Fruit fly (Drosophila melanogaster) whole organism, embryonic: Measurements from ENCODE around the gene drl.

Experiments used
- Aef1 ChIP-seq: fragments of 200-800 bp; sonication (Bioruptor generic); IDR thresholded peaks from 3 replicates; pipeline ENCODE4 v1.3.6; 2022; ENCODE audit warnings: missing biosample characterization, missing genetic modification characterization
- CG11398 ChIP-seq: fragments of 200-800 bp; sonication (Bioruptor generic); optimal IDR thresholded peaks from 2 replicates; lab custom pipeline; 2016; ENCODE audit warnings: missing biosample characterization, missing genetic modification characterization
- CG11560 ChIP-seq: fragments of 200-800 bp; sonication (Bioruptor generic); IDR thresholded peaks from 3 replicates; pipeline ENCODE4 v1.3.6; 2022; ENCODE audit warnings: missing biosample characterization, missing genetic modification characterization
- CG12299 ChIP-seq: fragments of 200-800 bp; sonication (Bioruptor generic); optimal IDR thresholded peaks from 2 replicates; lab custom pipeline; 2018; ENCODE audit warnings: missing biosample characterization, mild to moderate bottlenecking, missing genetic modification characterization
- CG13123 ChIP-seq: fragments of 200-800 bp; sonication (Bioruptor generic); optimal IDR thresholded peaks from 2 replicates; lab custom pipeline; 2016; ENCODE audit warnings: missing biosample characterization, missing genetic modification characterization
- CG13424 ChIP-seq: fragments of 200-800 bp; sonication (Bioruptor generic); optimal IDR thresholded peaks from 2 replicates; lab custom pipeline; 2019; ENCODE audit warnings: missing biosample characterization, mild to moderate bottlenecking, missing genetic modification characterization, moderate library complexity
- CG17328 ChIP-seq: fragments of 200-800 bp; sonication (Bioruptor generic); IDR thresholded peaks from 2 replicates; pipeline ENCODE4 v1.3.6; 2022; ENCODE audit warnings: missing biosample characterization, missing genetic modification characterization
- CG17829 ChIP-seq: fragments of 200-800 bp; optimal IDR thresholded peaks from 2 replicates; lab custom pipeline; 2019; ENCODE audit warnings: missing biosample characterization, mild to moderate bottlenecking, missing genetic modification characterization, moderate library complexity
- CG3163 ChIP-seq: fragments of 200-800 bp; sonication (Bioruptor generic); optimal IDR thresholded peaks from 3 replicates; lab custom pipeline; 2016; ENCODE audit warnings: missing biosample characterization, missing genetic modification characterization
- CG33557 ChIP-seq: fragments of 200-800 bp; sonication (Bioruptor generic); optimal IDR thresholded peaks from 2 replicates; lab custom pipeline; 2019; ENCODE audit warnings: missing biosample characterization, mild to moderate bottlenecking, missing genetic modification characterization, moderate library complexity
- CG4328 ChIP-seq: fragments of 200-800 bp; sonication (Bioruptor generic); optimal IDR thresholded peaks from 3 replicates; lab custom pipeline; 2017; ENCODE audit warnings: missing biosample characterization, missing genetic modification reagents, missing genetic modification characterization
- CG4404 ChIP-seq: fragments of 200-800 bp; sonication (Bioruptor generic); IDR thresholded peaks from 2 replicates; pipeline ENCODE4 v1.3.6; 2022; ENCODE audit warnings: missing biosample characterization, missing genetic modification characterization
- CG6175 ChIP-seq: fragments of 200-800 bp; sonication (Bioruptor generic); IDR thresholded peaks from 3 replicates; pipeline ENCODE4 v1.3.6; 2022; ENCODE audit warnings: missing biosample characterization, missing genetic modification characterization
- CG6765 ChIP-seq: fragments of 200-800 bp; sonication (Bioruptor generic); optimal IDR thresholded peaks from 3 replicates; lab custom pipeline; 2017; ENCODE audit warnings: missing biosample characterization, mild to moderate bottlenecking, missing genetic modification characterization
- CG7271 ChIP-seq: fragments of 200-800 bp; sonication (Bioruptor generic); optimal IDR thresholded peaks from 2 replicates; lab custom pipeline; 2018; ENCODE audit warnings: missing biosample characterization, mild to moderate bottlenecking, missing genetic modification characterization, moderate library complexity
- CG7372 ChIP-seq: fragments of 200-800 bp; sonication (Bioruptor generic); IDR thresholded peaks from 2 replicates; pipeline ENCODE4 v1.3.6; 2022; ENCODE audit warnings: missing biosample characterization, missing genetic modification characterization
- CG8765 ChIP-seq: fragments of 200-800 bp; sonication (Bioruptor generic); IDR thresholded peaks from 2 replicates; pipeline ENCODE4 v1.3.6; 2022; ENCODE audit warnings: missing biosample characterization, missing genetic modification characterization
- CG9727 ChIP-seq: fragments of 200-800 bp; sonication (Bioruptor generic); optimal IDR thresholded peaks from 3 replicates; lab custom pipeline; 2017; ENCODE audit warnings: missing biosample characterization, mild to moderate bottlenecking, missing genetic modification characterization
- D ChIP-seq, 2 experiments: fragments of 200-800 bp in 1 of 2; fragments of >200 bp in 1 of 2; sonication (Bioruptor generic) in 1 of 2; optimal IDR thresholded peaks; 2 replicates in 1 of 2; 3 replicates in 1 of 2; lab custom pipeline; 2017; ENCODE audit warnings: mild to moderate bottlenecking in 1 of 2, missing biosample characterization in 1 of 2, missing genetic modification characterization in 1 of 2, missing genetic modification reagents in 1 of 2
- D19A ChIP-seq: fragments of 200-800 bp; optimal IDR thresholded peaks from 3 replicates; lab custom pipeline; 2019; ENCODE audit warnings: missing biosample characterization, mild to moderate bottlenecking, missing genetic modification characterization, moderate library complexity
- Ets65A ChIP-seq: fragments of 200-800 bp; sonication (Bioruptor generic); peaks from one replicate; lab custom pipeline; 2016; ENCODE audit warnings: missing biosample characterization, missing genetic modification characterization
- Gsc ChIP-seq: fragments of 200-800 bp; sonication (Bioruptor generic); IDR thresholded peaks from 2 replicates; pipeline ENCODE4 v1.3.6; 2022; ENCODE audit warnings: missing biosample characterization, missing genetic modification characterization
- Hsf ChIP-seq: fragments of 200-800 bp; sonication (Bioruptor generic); optimal IDR thresholded peaks from 3 replicates; lab custom pipeline; 2016; ENCODE audit warnings: missing biosample characterization, missing genetic modification characterization
- Kr ChIP-seq: fragments of 200-800 bp; sonication (Bioruptor generic); optimal IDR thresholded peaks from 2 replicates; lab custom pipeline; 2017; ENCODE audit warnings: missing biosample characterization, mild to moderate bottlenecking, missing genetic modification characterization
- Lim3 ChIP-seq: fragments of 200-800 bp; sonication (Bioruptor generic); IDR thresholded peaks from 2 replicates; pipeline ENCODE4 v1.3.6; 2022; ENCODE audit warnings: missing biosample characterization, missing genetic modification characterization
- MBD-R2 ChIP-seq: fragments of 200-800 bp; sonication (Bioruptor generic); IDR thresholded peaks from 2 replicates; pipeline ENCODE4 v1.3.6; 2022; ENCODE audit warnings: missing biosample characterization, missing genetic modification characterization
- Max ChIP-seq: fragments of 200-800 bp; sonication (Bioruptor generic); optimal IDR thresholded peaks from 2 replicates; lab custom pipeline; 2016; ENCODE audit warnings: missing biosample characterization, mild to moderate bottlenecking, missing genetic modification characterization
- Oaz ChIP-seq: fragments of 200-800 bp; sonication (Bioruptor generic); IDR thresholded peaks from 2 replicates; pipeline ENCODE4 v1.3.6; 2022; ENCODE audit warnings: missing biosample characterization, missing genetic modification characterization
- Pdp1 ChIP-seq, 2 experiments: fragments of 200-800 bp; sonication (Bioruptor generic); optimal IDR thresholded peaks; 3 replicates each; lab custom pipeline; 2016; ENCODE audit warnings: missing biosample characterization in 2 of 2, missing genetic modification characterization in 2 of 2, mild to moderate bottlenecking in 1 of 2, moderate library complexity in 1 of 2
- Spps ChIP-seq: fragments of 200-800 bp; sonication (Bioruptor generic); optimal IDR thresholded peaks from 2 replicates; lab custom pipeline; 2018; ENCODE audit warnings: missing biosample characterization, mild to moderate bottlenecking, missing genetic modification characterization
- amos ChIP-seq: fragments of 200-800 bp; sonication (Bioruptor generic); IDR thresholded peaks from 2 replicates; pipeline ENCODE4 v1.3.6; 2022; ENCODE audit warnings: missing biosample characterization, missing genetic modification characterization; ENCODE audit not compliant: partially characterized antibody
- ase ChIP-seq: fragments of 200-800 bp; sonication (Bioruptor generic); IDR thresholded peaks from 3 replicates; pipeline ENCODE4 v1.3.6; 2022; ENCODE audit warnings: missing biosample characterization, missing genetic modification characterization
- bab2 ChIP-seq: fragments of 200-800 bp; sonication (Bioruptor generic); optimal IDR thresholded peaks from 2 replicates; lab custom pipeline; 2016; ENCODE audit warnings: missing biosample characterization, missing genetic modification characterization
- chm ChIP-seq: fragments of 200-800 bp; sonication (Bioruptor generic); IDR thresholded peaks from 2 replicates; pipeline ENCODE4 v1.3.6; 2022; ENCODE audit warnings: missing biosample characterization, missing genetic modification characterization
- jigr1 ChIP-seq: fragments of 200-800 bp; sonication (Bioruptor generic); IDR thresholded peaks from 3 replicates; pipeline ENCODE4 v1.3.6; 2022; ENCODE audit warnings: missing biosample characterization, missing genetic modification characterization
- kni ChIP-seq: fragments of 200-800 bp; sonication (Bioruptor generic); optimal IDR thresholded peaks from 3 replicates; lab custom pipeline; 2017; ENCODE audit warnings: mild to moderate bottlenecking, missing biosample characterization, missing genetic modification reagents, missing genetic modification characterization
- lbe ChIP-seq: fragments of 200-800 bp; sonication (Bioruptor generic); optimal IDR thresholded peaks from 2 replicates; lab custom pipeline; 2016; ENCODE audit warnings: missing biosample characterization, mild to moderate bottlenecking, missing genetic modification characterization
- lilli ChIP-seq: fragments of 200-800 bp; sonication (Bioruptor generic); optimal IDR thresholded peaks from 3 replicates; lab custom pipeline; 2016; ENCODE audit warnings: missing biosample characterization, missing genetic modification characterization
- lmd ChIP-seq: fragments of 200-800 bp; sonication (Bioruptor generic); IDR thresholded peaks from 2 replicates; pipeline ENCODE4 v1.3.6; 2022; ENCODE audit warnings: missing biosample characterization, missing genetic modification characterization
- nom ChIP-seq: fragments of 200-800 bp; sonication (Bioruptor generic); optimal IDR thresholded peaks from 2 replicates; lab custom pipeline; 2017; ENCODE audit warnings: missing biosample characterization, missing genetic modification characterization, mild to moderate bottlenecking, moderate library complexity, missing genetic modification reagents
- onecut ChIP-seq: fragments of 200-800 bp; sonication (Bioruptor generic); IDR thresholded peaks from 2 replicates; pipeline ENCODE4 v1.3.6; 2022; ENCODE audit warnings: missing biosample characterization, missing genetic modification characterization
- pfk ChIP-seq: fragments of 200-800 bp; sonication (Bioruptor generic); optimal IDR thresholded peaks from 2 replicates; lab custom pipeline; 2018; ENCODE audit warnings: missing biosample characterization, mild to moderate bottlenecking, missing genetic modification characterization, moderate library complexity
- psq ChIP-seq: fragments of 200-800 bp; sonication (Bioruptor generic); optimal IDR thresholded peaks from 2 replicates; lab custom pipeline; 2017; ENCODE audit warnings: missing biosample characterization, missing genetic modification characterization
- rib ChIP-seq: fragments of 200-800 bp; sonication (Bioruptor generic); IDR thresholded peaks from 2 replicates; pipeline ENCODE4 v1.3.6; 2022; ENCODE audit warnings: missing biosample characterization, missing genetic modification characterization
- sisA ChIP-seq: fragments of 200-800 bp; sonication (Bioruptor generic); IDR thresholded peaks from 2 replicates; pipeline ENCODE4 v1.3.6; 2022; ENCODE audit warnings: missing biosample characterization, missing genetic modification characterization
- sqz ChIP-seq: fragments of 200-800 bp; sonication (Bioruptor generic); optimal IDR thresholded peaks from 3 replicates; lab custom pipeline; 2018; ENCODE audit warnings: missing biosample characterization, mild to moderate bottlenecking, missing genetic modification characterization
- tgo ChIP-seq: fragments of 200-800 bp; sonication (Bioruptor generic); IDR thresholded peaks from 3 replicates; pipeline ENCODE4 v1.3.6; 2022; ENCODE audit warnings: missing biosample characterization, missing genetic modification characterization
- tll ChIP-seq, 2 experiments: fragments of 200-800 bp in 1 of 2; fragments of >200 bp in 1 of 2; sonication (Bioruptor generic) in 1 of 2; optimal IDR thresholded peaks; 2 replicates each; lab custom pipeline; 2017 to 2019; ENCODE audit warnings: missing biosample characterization in 2 of 2, missing genetic modification characterization in 2 of 2, mild to moderate bottlenecking in 1 of 2, moderate library complexity in 1 of 2
- tna ChIP-seq: fragments of 200-800 bp; sonication (Bioruptor generic); IDR thresholded peaks from 2 replicates; pipeline ENCODE4 v1.3.6; 2022; ENCODE audit warnings: missing biosample characterization, missing genetic modification characterization; ENCODE audit not compliant: partially characterized antibody
- vfl ChIP-seq: fragments of 200-800 bp; sonication (Bioruptor generic); optimal IDR thresholded peaks from 2 replicates; lab custom pipeline; 2016; ENCODE audit warnings: missing biosample characterization, missing genetic modification characterization
- zen ChIP-seq: fragments of 200-800 bp; sonication (Bioruptor generic); optimal IDR thresholded peaks from 3 replicates; lab custom pipeline; 2018; ENCODE audit warnings: missing biosample characterization, mild to moderate bottlenecking, missing genetic modification characterization, moderate library complexity

Gene drl

dm6 chr2L:19155937-19156736 lies 34.0 kb upstream of the drl start (continued):
- no peak for TF ChIP-seq Aef1 (GFP tag; lab: Robert Waterston, UW)
- no peak for TF ChIP-seq sqz (GFP tag; lab: Kevin White, UChicago)
- peak; percentile 49 for TF ChIP-seq D19A (tag; lab: Kevin White, UChicago)
- TF ChIP-seq psq (GFP tag; lab: Kevin White, UChicago): no peak
- TF ChIP-seq lmd: no peak
- no peak for TF ChIP-seq lbe
- TF ChIP-seq amos: no peak
- peak; percentile 28 for TF ChIP-seq zen (tag; lab: Kevin White, UChicago)
- TF ChIP-seq CG4328 (GFP tag; lab: Kevin White, UChicago): no peak
- TF ChIP-seq CG12299 (tag; lab: Kevin White, UChicago): no peak
- TF ChIP-seq Hsf (GFP tag; lab: Kevin White, UChicago): no peak
- TF ChIP-seq CG6765: no peak
- TF ChIP-seq CG9727 (GFP tag; lab: Kevin White, UChicago): peak; percentile 32
- no peak for TF ChIP-seq ase
- TF ChIP-seq CG17328 (GFP tag; lab: Robert Waterston, UW): no peak
- no peak for TF ChIP-seq CG33557 (GFP tag; lab: Kevin White, UChicago)
- no peak for TF ChIP-seq vfl (GFP tag; lab: Kevin White, UChicago)
- no peak for TF ChIP-seq CG3163
- TF ChIP-seq tll (GFP tag; optimal IDR thresholded peaks at IDR 0.05; lab: Kevin White, UChicago): peak in 1 of 2 experiments; percentile 31
- no peak for TF ChIP-seq Lim3 (GFP tag; lab: Robert Waterston, UW)
- no peak for TF ChIP-seq chm (GFP tag; lab: Robert Waterston, UW)
- no peak for TF ChIP-seq bab2 (GFP tag; lab: Kevin White, UChicago)
- no peak for TF ChIP-seq CG8765
- TF ChIP-seq CG17829: no peak
- peak; percentile 92 for TF ChIP-seq pfk (GFP tag; lab: Kevin White, UChicago)
- TF ChIP-seq Ets65A (GFP tag; lab: Kevin White, UChicago): peak; percentile 33
- no peak for TF ChIP-seq Kr (GFP tag; lab: Kevin White, UChicago)
- TF ChIP-seq Max (GFP tag; lab: Kevin White, UChicago): no peak
- no peak for TF ChIP-seq CG13424
- TF ChIP-seq jigr1 (GFP tag; lab: Robert Waterston, UW): no peak
- TF ChIP-seq CG7271 (tag; lab: Kevin White, UChicago): no peak
- TF ChIP-seq CG7372 (GFP tag; lab: Robert Waterston, UW): no peak
- TF ChIP-seq Spps (tag; lab: Kevin White, UChicago): no peak
- TF ChIP-seq nom (GFP tag; lab: Kevin White, UChicago): peak; percentile 99
- no peak for TF ChIP-seq sisA (GFP tag; lab: Robert Waterston, UW)
- TF ChIP-seq CG13123: no peak
- peak; percentile 49; the same call in 1 of the 2 replicates for TF ChIP-seq onecut (GFP tag; lab: Robert Waterston, UW)
- no peak for TF ChIP-seq Gsc
- TF ChIP-seq CG11560: no peak

- TF ChIP-seq tgo (no peak), MBD-R2 (GFP tag; lab: Robert Waterston, UW) (0 out of 2 replicates have a peak, but pooled peaks have one; percentile 8), kni (GFP tag; lab: Kevin White, UChicago) (peak; percentile 90), CG11398 (no peak), CG4404 (GFP tag; lab: Robert Waterston, UW) (no peak), tna (GFP tag; lab: Robert Waterston, UW) (0 out of 2 replicates have a peak, but pooled peaks have one; percentile 32), rib (GFP tag; lab: Robert Waterston, UW) (peak; percentile 28; the same call in 1 of the 2 replicates), CG6175 (GFP tag; lab: Robert Waterston, UW) (peak; percentile 47; the same call in 1 of the 3 replicates), D (optimal IDR thresholded peaks at IDR 0.05; lab: Kevin White, UChicago) (no peak), D (GFP tag; optimal IDR thresholded peaks at IDR 0.05; lab: Kevin White, UChicago) (no peak), Pdp1 (GFP tag; optimal IDR thresholded peaks at IDR 0.05; lab: Kevin White, UChicago) (peak in 1 of 2 experiments; percentile 80), lilli (no peak), Oaz (GFP tag; lab: Robert Waterston, UW) (no peak)
Measured at dm6 chr2L:19156737-19157287, 33.3 kb upstream of the drl start.
